Worm (Caenorhabditis elegans) whole organism, L2 larva: ENCODE results near the gene F47G9.6.

ENCODE experiments used
- R02D3.7 ChIP-seq: fragments of 150-350 bp; optimal IDR thresholded peaks from 2 replicates; lab custom pipeline; 2014; ENCODE audit warnings: missing biosample characterization, missing genetic modification characterization
- Y55F3AM.14 ChIP-seq: fragments of 200-800 bp; sonication (Bioruptor generic); optimal IDR thresholded peaks from 2 replicates; lab custom pipeline; 2018; ENCODE audit warnings: mild to moderate bottlenecking, missing genetic modification characterization, missing compliant biosample characterization
- ZK546.5 ChIP-seq: sonication (generic microtip); optimal IDR thresholded peaks from 2 replicates; lab custom pipeline; 2017; ENCODE audit warnings: missing biosample characterization, missing genetic modification characterization
- alr-1 ChIP-seq: fragments of 150-350 bp; optimal IDR thresholded peaks from 2 replicates; lab custom pipeline; 2014; ENCODE audit warnings: missing biosample characterization, missing genetic modification characterization
- aly-2 ChIP-seq: fragments of 150-350 bp; optimal IDR thresholded peaks from 2 replicates; lab custom pipeline; 2014; ENCODE audit warnings: missing biosample characterization, missing genetic modification characterization
- ama-1 ChIP-seq: fragments of 150-350 bp; optimal IDR thresholded peaks from 2 replicates; lab custom pipeline; 2018; ENCODE audit warnings: inconsistent platforms
- blmp-1 ChIP-seq: sonication (generic microtip); optimal IDR thresholded peaks from 2 replicates; lab custom pipeline; 2017; ENCODE audit warnings: missing genetic modification characterization, mild to moderate bottlenecking, missing compliant biosample characterization, antibody characterized with exemption, moderate library complexity; ENCODE audit not compliant: insufficient read depth
- ceh-82 ChIP-seq: fragments of 150-350 bp; optimal IDR thresholded peaks from 2 replicates; lab custom pipeline; 2014; ENCODE audit warnings: missing biosample characterization, missing genetic modification characterization
- crh-2 ChIP-seq: sonication (generic microtip); optimal IDR thresholded peaks from 2 replicates; lab custom pipeline; 2017; ENCODE audit warnings: missing biosample characterization, missing genetic modification characterization
- egl-27 ChIP-seq: sonication (generic microtip); optimal IDR thresholded peaks from 3 replicates; lab custom pipeline; 2017; ENCODE audit warnings: missing biosample characterization, missing genetic modification reagents, missing genetic modification characterization
- elt-1 ChIP-seq: fragments of 150-350 bp; optimal IDR thresholded peaks from 2 replicates; lab custom pipeline; 2014; ENCODE audit warnings: missing biosample characterization, missing genetic modification characterization
- fos-1 ChIP-seq: fragments of 150-350 bp; optimal IDR thresholded peaks from 2 replicates; lab custom pipeline; 2014; ENCODE audit warnings: missing biosample characterization, missing genetic modification characterization
- gmeb-1 ChIP-seq: fragments of 150-350 bp; optimal IDR thresholded peaks from 2 replicates; lab custom pipeline; 2014; ENCODE audit warnings: missing biosample characterization, missing genetic modification characterization
- lin-11 ChIP-seq: fragments of 150-350 bp; sonication (generic microtip); optimal IDR thresholded peaks from 2 replicates; lab custom pipeline; 2014; ENCODE audit warnings: missing biosample characterization, missing genetic modification characterization, inconsistent platforms, mixed read lengths
- lin-13 ChIP-seq: fragments of 150-350 bp; optimal IDR thresholded peaks from 2 replicates; lab custom pipeline; 2014; ENCODE audit warnings: missing biosample characterization, missing genetic modification reagents, missing genetic modification characterization
- lin-39 ChIP-seq: fragments of 150-350 bp; optimal IDR thresholded peaks from 2 replicates; lab custom pipeline; 2014; ENCODE audit warnings: missing biosample characterization, missing genetic modification reagents, missing genetic modification characterization
- lsy-2 ChIP-seq, 2 experiments: fragments of 150-350 bp in 1 of 2; sonication (generic microtip) in 1 of 2; optimal IDR thresholded peaks; 2 replicates each; lab custom pipeline; 2014 to 2017; ENCODE audit warnings: missing biosample characterization in 2 of 2, missing genetic modification characterization in 2 of 2
- mab-5 ChIP-seq: fragments of 150-350 bp; optimal IDR thresholded peaks from 2 replicates; lab custom pipeline; 2014; ENCODE audit warnings: missing biosample characterization, missing genetic modification characterization
- mbf-1 ChIP-seq: sonication (generic microtip); optimal IDR thresholded peaks from 2 replicates; lab custom pipeline; 2017; ENCODE audit warnings: missing biosample characterization, missing genetic modification characterization
- nhr-11 ChIP-seq: fragments of 150-350 bp; optimal IDR thresholded peaks from 2 replicates; lab custom pipeline; 2014; ENCODE audit warnings: missing biosample characterization, missing genetic modification characterization
- nhr-129 ChIP-seq: fragments of 150-350 bp; optimal IDR thresholded peaks from 2 replicates; lab custom pipeline; 2014; ENCODE audit warnings: missing biosample characterization, missing genetic modification characterization
- nhr-23 ChIP-seq: fragments of 150-350 bp; optimal IDR thresholded peaks from 2 replicates; lab custom pipeline; 2014; ENCODE audit warnings: missing biosample characterization, missing genetic modification reagents, missing genetic modification characterization
- nhr-25 ChIP-seq: fragments of 150-350 bp; sonication (generic microtip); optimal IDR thresholded peaks from 3 replicates; lab custom pipeline; 2014; ENCODE audit warnings: missing biosample characterization, missing genetic modification characterization
- nhr-6 ChIP-seq: fragments of 150-350 bp; optimal IDR thresholded peaks from 2 replicates; lab custom pipeline; 2014; ENCODE audit warnings: missing biosample characterization, missing genetic modification characterization
- nhr-77 ChIP-seq: fragments of 150-350 bp; optimal IDR thresholded peaks from 2 replicates; lab custom pipeline; 2014; ENCODE audit warnings: missing biosample characterization, missing genetic modification characterization
- peb-1 ChIP-seq: fragments of 150-350 bp; optimal IDR thresholded peaks from 2 replicates; lab custom pipeline; 2014; ENCODE audit warnings: missing biosample characterization, missing genetic modification characterization
- sem-4 ChIP-seq: fragments of 150-350 bp; optimal IDR thresholded peaks from 2 replicates; lab custom pipeline; 2014; ENCODE audit warnings: missing biosample characterization, missing genetic modification reagents, missing genetic modification characterization
- sma-3 ChIP-seq: sonication (generic microtip); optimal IDR thresholded peaks from 2 replicates; lab custom pipeline; 2016; ENCODE audit warnings: missing genetic modification reagents, missing genetic modification characterization, missing compliant biosample characterization
- sma-9 ChIP-seq, 2 experiments: fragments of 150-350 bp in 1 of 2; sonication (generic microtip) in 1 of 2; optimal IDR thresholded peaks; 2 replicates each; lab custom pipeline; 2014 to 2016; ENCODE audit warnings: missing genetic modification characterization in 2 of 2, mild to moderate bottlenecking in 1 of 2, missing biosample characterization in 1 of 2, missing compliant biosample characterization in 1 of 2, missing genetic modification reagents in 1 of 2, moderate library complexity in 1 of 2
- unc-39 ChIP-seq: fragments of 150-350 bp; optimal IDR thresholded peaks from 2 replicates; lab custom pipeline; 2014; ENCODE audit warnings: missing biosample characterization, missing genetic modification characterization
- unc-55 ChIP-seq: fragments of 150-350 bp; sonication (generic microtip); optimal IDR thresholded peaks from 3 replicates; lab custom pipeline; 2014; ENCODE audit warnings: missing biosample characterization, missing genetic modification reagents, missing genetic modification characterization
- ztf-11 ChIP-seq: sonication (generic microtip); optimal IDR thresholded peaks from 2 replicates; lab custom pipeline; 2017; ENCODE audit warnings: missing biosample characterization, missing genetic modification characterization

F47G9.6 gene

ce11 chrV:11341913-11342312 lies 12.7 kb downstream of the F47G9.6 start, which contains the start of gene T02E9.5:
Gene T02E9.5, plus strand, starts transcription at chrV:11342233.
- TF ChIP-seq lsy-2 (tag; optimal IDR thresholded peaks at IDR 0.05; lab: Kevin White, UChicago) (no peak), nhr-25 (tag; lab: Kevin White, UChicago) (no peak), unc-55 (GFP tag; lab: Kevin White, UChicago) (no peak)
- TF ChIP-seq, all 48 proteins: peak for 0

ce11 chrV:11344112-11344511 lies 14.9 kb downstream of the F47G9.6 start:
- no peak for TF ChIP-seq ceh-82 (tag; lab: Kevin White, UChicago)
- no peak for TF ChIP-seq nhr-77 (tag; lab: Kevin White, UChicago)
- no peak for TF ChIP-seq lin-39 (tag; lab: Kevin White, UChicago)
- TF ChIP-seq aly-2 (tag; lab: Kevin White, UChicago) = no peak
- no peak for TF ChIP-seq nhr-129 (tag; lab: Kevin White, UChicago)
- no peak for TF ChIP-seq ama-1 (lab: Kevin White, UChicago)
- no peak for TF ChIP-seq nhr-23 (tag; lab: Kevin White, UChicago)
- no peak for TF ChIP-seq Y55F3AM.14 (GFP tag; lab: Kevin White, UChicago)
- TF ChIP-seq fos-1 (tag; lab: Kevin White, UChicago) = no peak

ce11 chrV:11344816-11345336 lies 15.7 kb downstream of the F47G9.6 start:
- TF ChIP-seq sma-9 (GFP tag; optimal IDR thresholded peaks at IDR 0.05; lab: Kevin White, UChicago) = no peak
- no peak for TF ChIP-seq sma-9 (tag; optimal IDR thresholded peaks at IDR 0.05; lab: Kevin White, UChicago)
- no peak for TF ChIP-seq mbf-1 (tag; lab: Kevin White, UChicago)
- TF ChIP-seq lin-11 = no peak
- TF ChIP-seq sem-4 (tag; lab: Kevin White, UChicago) = no peak
- TF ChIP-seq, all 48 proteins: peak for 0

- TF ChIP-seq sem-4 (tag; lab: Kevin White, UChicago) (no peak), unc-55 (GFP tag; lab: Kevin White, UChicago) (no peak), nhr-11 (tag; lab: Kevin White, UChicago) (no peak), blmp-1 (tag; lab: Kevin White, UChicago) (no peak), nhr-6 (no peak)
These were observed 17.7 kb downstream of the F47G9.6 start, which contains the start of gene grl-7 for ce11 chrV:11346912-11347311. Gene grl-7, minus strand, starts transcription at chrV:11347012.

- TF ChIP-seq nhr-129 (tag; lab: Kevin White, UChicago) = no peak
- no peak for TF ChIP-seq sma-9 (GFP tag; optimal IDR thresholded peaks at IDR 0.05; lab: Kevin White, UChicago)
- no peak for TF ChIP-seq sma-9 (tag; optimal IDR thresholded peaks at IDR 0.05; lab: Kevin White, UChicago)
- no peak for TF ChIP-seq blmp-1 (tag; lab: Kevin White, UChicago)
- TF ChIP-seq sma-3 = no peak
- no peak for TF ChIP-seq ztf-11 (tag; lab: Kevin White, UChicago)
- no peak for TF ChIP-seq lin-13 (GFP tag; lab: Kevin White, UChicago)
- TF ChIP-seq lin-39 (tag; lab: Kevin White, UChicago) = no peak
- no peak for TF ChIP-seq egl-27 (tag; lab: Kevin White, UChicago)
- TF ChIP-seq nhr-23 (tag; lab: Kevin White, UChicago) = no peak
- TF ChIP-seq ceh-82 (tag; lab: Kevin White, UChicago) = no peak
- no peak for TF ChIP-seq mab-5 (tag; lab: Kevin White, UChicago)
- TF ChIP-seq peb-1 (tag; lab: Kevin White, UChicago) = no peak
- TF ChIP-seq unc-39 (tag; lab: Kevin White, UChicago) = no peak
- no peak for TF ChIP-seq elt-1 (tag; lab: Kevin White, UChicago)
- no peak for TF ChIP-seq alr-1 (tag; lab: Kevin White, UChicago)
- no peak for TF ChIP-seq ZK546.5 (tag; lab: Kevin White, UChicago)
- TF ChIP-seq unc-55 (GFP tag; lab: Kevin White, UChicago) = no peak
- TF ChIP-seq gmeb-1 = no peak
- TF ChIP-seq R02D3.7 = no peak
- TF ChIP-seq crh-2 (tag; lab: Kevin White, UChicago) = no peak
These were observed 22.1 kb downstream of the F47G9.6 start for ce11 chrV:11351263-11351662.
